Worm (Caenorhabditis elegans): ENCODE data around the gene efhd-1.

efhd-1 gene

DNA sequence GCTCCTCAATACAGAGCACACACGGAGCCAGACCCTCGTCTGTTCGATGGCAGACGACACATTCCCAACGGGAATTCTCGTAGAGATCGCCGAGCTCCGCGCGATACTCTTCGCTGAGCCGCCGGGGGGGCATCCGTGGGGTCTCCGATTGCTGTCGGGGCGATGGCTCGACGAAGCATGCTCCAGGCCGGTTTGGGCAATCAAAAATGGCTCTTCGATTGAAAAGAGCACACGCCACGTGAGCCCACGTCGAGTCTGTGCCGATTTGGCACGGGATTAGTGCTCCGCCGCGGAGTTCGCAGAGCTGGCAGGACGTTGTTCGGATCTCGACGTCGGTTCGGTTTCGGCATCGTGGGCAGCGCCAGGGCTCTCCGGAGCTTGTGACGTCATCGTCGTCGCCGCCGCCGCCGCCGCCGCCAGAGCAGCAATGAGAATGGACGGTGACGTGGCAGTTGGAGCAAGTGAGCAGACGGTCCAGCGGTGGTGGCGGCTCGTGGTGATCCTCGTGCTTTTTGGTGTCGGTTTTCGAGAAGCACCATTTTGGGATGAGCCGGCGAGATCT lies 58.7 kb downstream of the efhd-1 start:
- no peak for TF ChIP-seq eor-1 (tag; optimal IDR thresholded peaks at IDR 0.05)
- no peak for TF ChIP-seq lin-39 (tag; optimal IDR thresholded peaks at IDR 0.05)
- no peak for TF ChIP-seq tbx-2 (tag; optimal IDR thresholded peaks at IDR 0.05)
- no peak for TF ChIP-seq aly-2 (tag; optimal IDR thresholded peaks at IDR 0.05)
- no peak for TF ChIP-seq unc-62 (GFP tag; optimal IDR thresholded peaks at IDR 0.05)
- no peak for TF ChIP-seq ceh-16 (tag; optimal IDR thresholded peaks at IDR 0.05)
- TF ChIP-seq nhr-76 (tag; optimal IDR thresholded peaks at IDR 0.05) = no peak
- TF ChIP-seq ceh-9 (tag; optimal IDR thresholded peaks at IDR 0.05) = no peak
- TF ChIP-seq ama-1 (optimal IDR thresholded peaks at IDR 0.05) = no peak
- TF ChIP-seq ztf-4 (tag; optimal IDR thresholded peaks at IDR 0.05) = no peak
- TF ChIP-seq R02D3.7 (tag; optimal IDR thresholded peaks at IDR 0.05) = no peak
- TF ChIP-seq nhr-11 (tag; optimal IDR thresholded peaks at IDR 0.05) = no peak
- TF ChIP-seq ceh-28 (tag; optimal IDR thresholded peaks at IDR 0.05) = no peak
- no peak for TF ChIP-seq pha-4 (tag; optimal IDR thresholded peaks at IDR 0.05)
- no peak for TF ChIP-seq nhr-67 (tag; optimal IDR thresholded peaks at IDR 0.05)
- TF ChIP-seq jun-1 (tag; optimal IDR thresholded peaks at IDR 0.05) = no peak
- no peak for TF ChIP-seq mml-1 (tag; optimal IDR thresholded peaks at IDR 0.05)
- no peak for TF ChIP-seq unc-39 (tag; optimal IDR thresholded peaks at IDR 0.05)
- no peak for TF ChIP-seq daf-12 (tag; optimal IDR thresholded peaks at IDR 0.05)
- TF ChIP-seq fos-1 (tag; optimal IDR thresholded peaks at IDR 0.05) = no peak
